Worm (Caenorhabditis elegans): ENCODE results near the gene icap-1.

icap-1 gene

DNA sequence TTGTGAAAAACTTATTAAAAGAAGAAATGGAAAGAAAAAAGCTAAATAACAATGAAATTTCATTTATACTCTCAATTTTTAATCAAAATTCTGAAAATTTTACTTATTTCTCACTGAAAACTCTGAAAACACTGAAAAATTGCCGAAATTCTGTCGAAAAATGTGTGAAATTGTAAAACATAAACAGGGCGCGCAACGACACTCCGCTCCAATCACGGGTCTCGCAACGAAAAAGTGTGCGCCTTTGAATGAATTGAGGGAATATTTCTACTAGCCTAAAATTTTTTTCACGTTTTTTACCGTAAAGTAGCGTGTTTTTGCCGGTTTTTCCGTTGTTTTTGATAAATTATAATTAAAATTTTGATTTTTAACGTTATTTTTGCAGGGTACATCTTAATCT is 9.3 kb downstream of the icap-1 start, which contains the start of gene rpl-18:
rpl-18 (plus strand) TSS at position 386 of the 400 bp plus-strand sequence.
- TF ChIP-seq ceh-6 (GFP tag; optimal IDR thresholded peaks at IDR 0.05) (no peak), unc-55 (GFP tag; optimal IDR thresholded peaks at IDR 0.05) (peak; percentile 36), ttx-3 (tag; optimal IDR thresholded peaks at IDR 0.05) (peak; percentile 18), nfya-1 (tag; optimal IDR thresholded peaks at IDR 0.05) (peak; percentile 80), npax-4 (tag; optimal IDR thresholded peaks at IDR 0.05) (no peak), tbx-2 (tag; optimal IDR thresholded peaks at IDR 0.05) (peak; percentile 16), ceh-31 (tag; optimal IDR thresholded peaks at IDR 0.05) (peak; percentile 40), hlh-30 (tag; optimal IDR thresholded peaks at IDR 0.05; ENCODE audit: insufficient read depth) (peak; percentile 79)

DNA sequence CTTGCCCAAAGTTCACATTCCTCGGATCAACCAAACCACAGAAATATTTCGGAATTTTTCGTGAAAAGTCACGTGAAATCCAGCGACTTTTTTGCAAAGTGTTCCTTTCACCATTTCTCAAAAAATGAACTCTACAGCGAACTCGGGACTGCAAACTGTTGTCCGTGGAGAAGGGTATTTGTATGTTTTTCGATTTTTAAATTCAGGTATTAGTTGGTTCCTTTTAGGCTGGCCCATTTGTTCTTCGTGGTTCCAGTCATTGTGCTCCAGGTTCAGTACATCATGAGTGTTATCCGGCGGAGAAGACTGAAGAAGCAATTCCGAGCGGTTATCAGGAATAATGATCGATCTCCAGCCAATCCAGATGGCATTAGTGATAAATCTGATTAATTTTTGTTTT is 10.0 kb downstream of the icap-1 start:
- TF ChIP-seq npax-4 (tag; optimal IDR thresholded peaks at IDR 0.05) (no peak), nfya-1 (tag; optimal IDR thresholded peaks at IDR 0.05) (no peak), K09A11.1 (tag; optimal IDR thresholded peaks at IDR 0.05; ENCODE audit: insufficient read depth) (no peak), hlh-30 (tag; optimal IDR thresholded peaks at IDR 0.05; ENCODE audit: insufficient read depth) (peak; percentile 15), hlh-13 (GFP tag; optimal IDR thresholded peaks at IDR 0.05) (no peak), K02D7.2 (tag; optimal IDR thresholded peaks at IDR 0.05) (no peak), pros-1 (tag; optimal IDR thresholded peaks at IDR 0.05) (no peak), nhr-11 (tag; optimal IDR thresholded peaks at IDR 0.05) (no peak)

DNA sequence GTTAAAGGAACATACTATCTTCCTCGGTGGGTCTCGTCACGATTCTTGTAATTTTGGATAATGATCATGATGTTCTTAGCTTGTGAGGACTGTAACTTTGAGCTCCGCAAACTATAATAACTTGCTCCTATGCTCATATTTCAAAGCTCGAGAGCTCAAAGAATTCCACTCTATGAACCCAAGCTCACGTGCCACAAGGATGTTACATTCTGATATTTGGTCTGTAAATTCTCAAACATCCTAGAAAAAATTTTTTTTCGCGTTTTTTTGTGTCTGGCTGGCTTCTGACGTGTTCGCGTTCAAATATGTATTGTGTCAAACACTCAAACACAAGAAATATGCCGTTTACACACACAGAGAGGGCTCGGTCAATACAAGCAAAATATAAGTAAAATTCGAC is 10.6 kb downstream of the icap-1 start, which contains the start of gene Y45F10D.16:
Y45F10D.16 (plus strand) TSS at position 301 of the 400 bp plus-strand sequence.
- TF ChIP-seq madf-2 (tag; optimal IDR thresholded peaks at IDR 0.05): no peak
- no peak for TF ChIP-seq ceh-9 (tag; optimal IDR thresholded peaks at IDR 0.05)
- no peak for TF ChIP-seq Y22D7AL.16 (tag; optimal IDR thresholded peaks at IDR 0.05)
- no peak for TF ChIP-seq elt-2 (tag; optimal IDR thresholded peaks at IDR 0.05)
- TF ChIP-seq unc-55 (GFP tag; optimal IDR thresholded peaks at IDR 0.05): no peak
- TF ChIP-seq eyg-1 (tag; optimal IDR thresholded peaks at IDR 0.05): no peak

DNA sequence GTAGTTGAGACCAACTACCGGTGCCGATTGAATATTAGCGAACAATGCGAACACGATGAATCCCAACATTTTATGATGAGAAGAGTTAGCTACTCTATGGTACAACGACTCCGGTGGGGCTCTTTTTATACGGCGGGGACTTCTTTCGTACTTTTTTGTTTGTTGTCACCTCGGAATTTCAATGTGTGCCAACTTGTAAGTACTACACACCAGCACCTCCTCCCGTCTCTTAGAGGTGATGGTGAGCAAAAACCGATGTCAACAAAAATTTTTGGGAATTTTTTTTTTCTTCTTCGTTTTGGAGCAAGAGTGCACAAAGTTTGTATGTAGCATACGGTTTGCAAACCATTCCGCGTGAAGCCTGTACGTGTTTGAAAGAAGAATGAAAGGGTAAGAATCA is 12.2 kb downstream of the icap-1 start, which contains the start of gene Y45F10D.2:
Y45F10D.2 (minus strand) TSS at position 101 of the 400 bp plus-strand sequence.
- no peak for TF ChIP-seq ama-1 (optimal IDR thresholded peaks at IDR 0.05)
- no peak for TF ChIP-seq ceh-48 (tag; optimal IDR thresholded peaks at IDR 0.05)
- TF ChIP-seq eyg-1 (tag; optimal IDR thresholded peaks at IDR 0.05): no peak
- no peak for TF ChIP-seq hlh-6 (tag; optimal IDR thresholded peaks at IDR 0.05)
- TF ChIP-seq sox-2 (GFP tag; IDR thresholded peaks at IDR 0.05): no peak
- no peak for TF ChIP-seq K02D7.2 (tag; optimal IDR thresholded peaks at IDR 0.05)
- TF ChIP-seq unc-42 (tag; optimal IDR thresholded peaks at IDR 0.05): no peak
- no peak for TF ChIP-seq ceh-24 (tag; optimal IDR thresholded peaks at IDR 0.05)
- TF ChIP-seq C38D4.7 (GFP tag; optimal IDR thresholded peaks at IDR 0.05): no peak
- no peak for TF ChIP-seq sox-4 (tag; optimal IDR thresholded peaks at IDR 0.05)
- TF ChIP-seq elt-4 (tag; optimal IDR thresholded peaks at IDR 0.05): no peak
- no peak for TF ChIP-seq ceh-45 (GFP tag; IDR thresholded peaks at IDR 0.05)
- no peak for TF ChIP-seq ceh-9 (tag; optimal IDR thresholded peaks at IDR 0.05)
- TF ChIP-seq gmeb-2 (tag; optimal IDR thresholded peaks at IDR 0.05): no peak
- TF ChIP-seq pros-1 (tag; optimal IDR thresholded peaks at IDR 0.05): no peak
- TF ChIP-seq nfya-1 (tag; optimal IDR thresholded peaks at IDR 0.05): no peak
- no peak for TF ChIP-seq unc-86 (tag; optimal IDR thresholded peaks at IDR 0.05)
- no peak for TF ChIP-seq pat-9 (tag; optimal IDR thresholded peaks at IDR 0.05)
- no peak for TF ChIP-seq unc-55 (GFP tag; optimal IDR thresholded peaks at IDR 0.05)
- TF ChIP-seq che-1 (tag; optimal IDR thresholded peaks at IDR 0.05): no peak

DNA sequence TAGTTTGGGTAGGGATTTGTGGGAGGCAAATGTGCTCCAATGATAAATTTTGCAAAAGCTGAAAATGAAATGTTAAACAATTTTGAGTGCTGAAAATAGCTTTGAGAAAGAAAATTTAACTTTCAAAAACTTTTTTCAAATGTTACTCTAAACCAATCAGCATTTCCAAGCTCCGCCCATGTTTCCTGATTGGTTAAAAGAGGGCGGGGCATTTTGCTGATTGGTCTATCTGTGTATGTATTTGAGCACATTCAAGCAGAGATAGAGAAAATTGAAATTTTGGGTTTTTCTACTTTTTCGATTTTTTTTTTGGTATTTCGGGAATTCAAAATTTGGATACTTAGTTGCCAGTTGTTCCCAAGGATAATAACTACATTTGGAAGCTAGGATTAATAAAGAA is 22.1 kb downstream of the icap-1 start:
- TF ChIP-seq K02D7.2 (tag; optimal IDR thresholded peaks at IDR 0.05) (no peak), nfya-1 (tag; optimal IDR thresholded peaks at IDR 0.05) (peak; percentile 75)

DNA sequence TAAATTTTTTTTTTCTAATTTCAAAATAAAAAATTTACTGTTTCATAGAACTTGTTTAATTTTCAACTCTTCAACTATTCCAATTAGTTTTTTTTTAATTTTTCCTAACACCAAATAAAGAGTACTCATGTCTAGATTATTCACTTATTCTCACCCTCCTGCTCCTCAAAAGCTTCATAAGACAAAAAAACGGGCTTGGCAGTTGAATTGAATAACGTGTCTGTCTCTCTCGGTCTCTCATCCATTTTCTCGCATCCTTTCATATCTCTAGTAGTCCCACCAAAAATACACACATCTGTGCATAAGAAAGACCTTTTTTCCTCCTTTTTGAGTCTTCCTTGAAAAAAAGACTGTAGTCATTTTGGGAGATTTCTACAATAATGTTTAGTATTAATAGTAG is 23.3 kb downstream of the icap-1 start:
- TF ChIP-seq pros-1 (tag; optimal IDR thresholded peaks at IDR 0.05) (no peak), unc-42 (tag; optimal IDR thresholded peaks at IDR 0.05) (peak; percentile 74)

All from whole organism, late embryonic.